Worm (Caenorhabditis elegans) whole organism, mixed stage, embryonic: ENCODE measurements around the gene B0554.1.

Experiments
- bed-3 ChIP-seq: fragments of 200-800 bp; sonication (Bioruptor generic); optimal IDR thresholded peaks from 3 replicates; lab custom pipeline; 2018; ENCODE audit warnings: mild to moderate bottlenecking, missing genetic modification characterization, moderate library complexity, missing compliant biosample characterization
- blmp-1 ChIP-seq: fragments of 150-350 bp; optimal IDR thresholded peaks from 2 replicates; lab custom pipeline; 2014; ENCODE audit warnings: missing biosample characterization, missing genetic modification characterization
- ceh-39 ChIP-seq: fragments of 150-350 bp; optimal IDR thresholded peaks from 2 replicates; lab custom pipeline; 2014; ENCODE audit warnings: missing biosample characterization, missing genetic modification characterization
- ceh-43 ChIP-seq: fragments of 200-800 bp; sonication (Bioruptor generic); optimal IDR thresholded peaks from 2 replicates; lab custom pipeline; 2018; ENCODE audit warnings: mild to moderate bottlenecking, missing genetic modification characterization, moderate library complexity, missing compliant biosample characterization
- ceh-83 ChIP-seq: fragments of 200-800 bp; sonication (Bioruptor generic); optimal IDR thresholded peaks from 2 replicates; lab custom pipeline; 2018; ENCODE audit warnings: mild to moderate bottlenecking, missing genetic modification characterization, missing compliant biosample characterization
- ces-1 ChIP-seq: fragments of 150-350 bp; optimal IDR thresholded peaks from 2 replicates; lab custom pipeline; 2014; ENCODE audit warnings: missing biosample characterization, missing genetic modification reagents, missing genetic modification characterization
- elt-3 ChIP-seq: fragments of 150-350 bp; optimal IDR thresholded peaks from 2 replicates; lab custom pipeline; 2014; ENCODE audit warnings: missing biosample characterization, missing genetic modification characterization
- flh-1 ChIP-seq: fragments of 200-800 bp; sonication (Bioruptor generic); optimal IDR thresholded peaks from 2 replicates; lab custom pipeline; 2018; ENCODE audit warnings: mild to moderate bottlenecking, missing genetic modification characterization, moderate library complexity, missing compliant biosample characterization
- ham-2 ChIP-seq: fragments of 200-800 bp; sonication (Bioruptor generic); optimal IDR thresholded peaks from 2 replicates; lab custom pipeline; 2018; ENCODE audit warnings: mild to moderate bottlenecking, missing genetic modification characterization, missing compliant biosample characterization
- hlh-1 ChIP-seq: fragments of 150-350 bp; optimal IDR thresholded peaks from 2 replicates; lab custom pipeline; 2014; ENCODE audit warnings: missing biosample characterization, missing genetic modification reagents, missing genetic modification characterization
- lin-13 ChIP-seq: fragments of 150-350 bp; optimal IDR thresholded peaks from 2 replicates; lab custom pipeline; 2014; ENCODE audit warnings: missing biosample characterization, missing genetic modification characterization
- lin-32 ChIP-seq: fragments of 200-800 bp; sonication (Bioruptor generic); optimal IDR thresholded peaks from 2 replicates; lab custom pipeline; 2018; ENCODE audit warnings: mild to moderate bottlenecking, missing genetic modification characterization, missing compliant biosample characterization
- lsy-2 ChIP-seq: fragments of 150-350 bp; optimal IDR thresholded peaks from 2 replicates; lab custom pipeline; 2014; ENCODE audit warnings: missing biosample characterization, missing genetic modification characterization
- mab-5 ChIP-seq: fragments of 150-350 bp; optimal IDR thresholded peaks from 2 replicates; lab custom pipeline; 2014; ENCODE audit warnings: missing biosample characterization, missing genetic modification characterization
- mep-1 ChIP-seq: fragments of 150-350 bp; optimal IDR thresholded peaks from 2 replicates; lab custom pipeline; 2017; ENCODE audit warnings: missing biosample characterization, missing genetic modification reagents, missing genetic modification characterization, inconsistent platforms
- mls-2 ChIP-seq: sonication (generic microtip); optimal IDR thresholded peaks from 2 replicates; lab custom pipeline; 2016; ENCODE audit warnings: mild to moderate bottlenecking, missing genetic modification characterization, moderate library complexity, missing compliant biosample characterization
- nhr-12 ChIP-seq: fragments of 150-350 bp; optimal IDR thresholded peaks from 2 replicates; lab custom pipeline; 2014; ENCODE audit warnings: missing biosample characterization, missing genetic modification characterization
- nhr-2 ChIP-seq: fragments of 150-350 bp; optimal IDR thresholded peaks from 2 replicates; lab custom pipeline; 2014; ENCODE audit warnings: missing biosample characterization, missing genetic modification characterization
- nhr-237 ChIP-seq: fragments of 150-350 bp; optimal IDR thresholded peaks from 2 replicates; lab custom pipeline; 2014; ENCODE audit warnings: missing biosample characterization, missing genetic modification characterization
- nhr-28 ChIP-seq: fragments of 150-350 bp; optimal IDR thresholded peaks from 2 replicates; lab custom pipeline; 2014; ENCODE audit warnings: missing biosample characterization, missing genetic modification characterization
- nhr-76 ChIP-seq: sonication (generic microtip); optimal IDR thresholded peaks from 2 replicates; lab custom pipeline; 2017; ENCODE audit warnings: missing biosample characterization, missing genetic modification characterization
- pha-4 ChIP-seq: fragments of 150-350 bp; optimal IDR thresholded peaks from 2 replicates; lab custom pipeline; 2018; ENCODE audit warnings: missing biosample characterization, missing genetic modification reagents, missing genetic modification characterization
- sem-2 ChIP-seq: fragments of 200-800 bp; sonication (Bioruptor generic); optimal IDR thresholded peaks from 2 replicates; lab custom pipeline; 2018; ENCODE audit warnings: mild to moderate bottlenecking, missing genetic modification characterization, missing compliant biosample characterization
- snpc-4 ChIP-seq: fragments of 150-350 bp; optimal IDR thresholded peaks from 2 replicates; lab custom pipeline; 2014; ENCODE audit warnings: missing biosample characterization, missing genetic modification characterization
- sptf-1 ChIP-seq: sonication (generic microtip); optimal IDR thresholded peaks from 2 replicates; lab custom pipeline; 2017; ENCODE audit warnings: mild to moderate bottlenecking, missing genetic modification characterization, moderate library complexity, missing compliant biosample characterization
- tbx-8 ChIP-seq: fragments of 200-800 bp; sonication (Bioruptor generic); optimal IDR thresholded peaks from 2 replicates; lab custom pipeline; 2018; ENCODE audit warnings: mild to moderate bottlenecking, missing genetic modification characterization, moderate library complexity, missing compliant biosample characterization
- unc-120 ChIP-seq: sonication (generic microtip); optimal IDR thresholded peaks from 2 replicates; lab custom pipeline; 2017; ENCODE audit warnings: missing genetic modification characterization, missing compliant biosample characterization; ENCODE audit not compliant: poor library complexity, severe bottlenecking
- unc-39 ChIP-seq: fragments of 150-350 bp; optimal IDR thresholded peaks from 2 replicates; lab custom pipeline; 2014; ENCODE audit warnings: missing biosample characterization, missing genetic modification characterization
- unc-62 ChIP-seq: fragments of 150-350 bp; optimal IDR thresholded peaks from 2 replicates; lab custom pipeline; 2014; ENCODE audit warnings: missing biosample characterization, missing genetic modification reagents, missing genetic modification characterization
- zip-8 ChIP-seq: fragments of 150-350 bp; optimal IDR thresholded peaks from 2 replicates; lab custom pipeline; 2014; ENCODE audit warnings: missing biosample characterization, missing genetic modification characterization

Gene B0554.1

ce11 chrV:415072-415471 is 23.1 kb upstream of the B0554.1 start:
- no peak for TF ChIP-seq sem-2 (GFP tag; lab: Kevin White, UChicago)
- no peak for TF ChIP-seq flh-1 (GFP tag; lab: Kevin White, UChicago)
- TF ChIP-seq snpc-4 (tag; lab: Kevin White, UChicago): no peak
- TF ChIP-seq nhr-2 (tag; lab: Kevin White, UChicago): no peak
- no peak for TF ChIP-seq unc-120 (tag; lab: Kevin White, UChicago)
- no peak for TF ChIP-seq pha-4 (tag; lab: Kevin White, UChicago)
- no peak for TF ChIP-seq sptf-1 (tag; lab: Kevin White, UChicago)
- TF ChIP-seq ceh-83: no peak
- TF ChIP-seq mab-5 (tag; lab: Kevin White, UChicago): no peak
- TF ChIP-seq ceh-43: no peak
- TF ChIP-seq zip-8: no peak
- TF ChIP-seq blmp-1: no peak
- no peak for TF ChIP-seq unc-39 (tag; lab: Kevin White, UChicago)
- no peak for TF ChIP-seq ham-2 (GFP tag; lab: Kevin White, UChicago)
- TF ChIP-seq lin-32: no peak
- TF ChIP-seq nhr-76 (tag; lab: Kevin White, UChicago): no peak

- TF ChIP-seq unc-62 (GFP tag; lab: Kevin White, UChicago) (no peak), nhr-2 (tag; lab: Kevin White, UChicago) (no peak), nhr-28 (tag; lab: Kevin White, UChicago) (no peak), nhr-76 (tag; lab: Kevin White, UChicago) (no peak), lin-13 (tag; lab: Kevin White, UChicago) (no peak), unc-39 (tag; lab: Kevin White, UChicago) (no peak), elt-3 (tag; lab: Kevin White, UChicago) (no peak), mab-5 (tag; lab: Kevin White, UChicago) (no peak), nhr-12 (no peak), unc-120 (tag; lab: Kevin White, UChicago) (no peak), mep-1 (tag; lab: Kevin White, UChicago) (no peak), ceh-43 (no peak), flh-1 (GFP tag; lab: Kevin White, UChicago) (no peak)
These were observed 20.4 kb upstream of the B0554.1 start, which contains the start of gene irg-8 for ce11 chrV:417656-418353. Gene irg-8 (minus strand): TSS chrV:417706.

- no peak for TF ChIP-seq ceh-43
- TF ChIP-seq unc-62 (GFP tag; lab: Kevin White, UChicago): no peak
- no peak for TF ChIP-seq lsy-2 (tag; lab: Kevin White, UChicago)
- TF ChIP-seq nhr-2 (tag; lab: Kevin White, UChicago): no peak
- no peak for TF ChIP-seq tbx-8 (GFP tag; lab: Kevin White, UChicago)
- TF ChIP-seq zip-8: no peak
- TF ChIP-seq lin-32: no peak
- TF ChIP-seq ces-1 (GFP tag; lab: Kevin White, UChicago): no peak
- no peak for TF ChIP-seq nhr-28 (tag; lab: Kevin White, UChicago)
- TF ChIP-seq nhr-76 (tag; lab: Kevin White, UChicago): no peak
- TF ChIP-seq hlh-1 (tag; lab: Kevin White, UChicago): no peak
- no peak for TF ChIP-seq unc-39 (tag; lab: Kevin White, UChicago)
- TF ChIP-seq mls-2: no peak
- no peak for TF ChIP-seq mep-1 (tag; lab: Kevin White, UChicago)
- no peak for TF ChIP-seq nhr-237
- TF ChIP-seq ceh-39 (tag; lab: Kevin White, UChicago): no peak
- no peak for TF ChIP-seq lin-13 (tag; lab: Kevin White, UChicago)
- TF ChIP-seq pha-4 (tag; lab: Kevin White, UChicago): no peak
- TF ChIP-seq sem-2 (GFP tag; lab: Kevin White, UChicago): no peak
- TF ChIP-seq bed-3: no peak
These were observed 19.8 kb upstream of the B0554.1 start, which contains the start of gene Y39D8A.1 for ce11 chrV:418432-418831. Gene Y39D8A.1 (plus strand): TSS chrV:418732.

- TF ChIP-seq nhr-237: no peak
- no peak for TF ChIP-seq ceh-83
- no peak for TF ChIP-seq hlh-1 (tag; lab: Kevin White, UChicago)
- TF ChIP-seq, all 35 proteins: peak for 0
These were observed 16.1 kb upstream of the B0554.1 start, which contains the start of gene dod-20 for ce11 chrV:422133-422532. Gene dod-20 (plus strand): TSS chrV:422433.

DNA sequence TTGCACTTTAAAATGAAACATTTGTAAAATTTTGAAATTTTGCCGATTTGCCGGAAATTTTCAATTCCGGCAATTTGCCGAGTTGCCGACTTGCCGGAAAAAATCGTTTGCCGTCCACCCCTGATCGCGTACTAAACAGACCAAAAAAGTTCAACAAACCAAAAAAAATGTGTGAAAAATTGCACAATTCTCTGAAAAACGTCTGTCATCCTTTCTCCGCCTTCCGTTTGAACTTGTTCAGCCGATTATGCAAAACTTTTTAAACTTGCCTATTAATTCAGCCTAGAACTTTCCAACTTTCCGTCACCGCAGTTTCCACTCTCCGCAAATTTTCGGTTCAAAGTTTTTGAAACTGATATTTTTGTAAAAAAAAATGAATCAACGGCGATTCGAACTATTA is 14.1 kb upstream of the B0554.1 start, which contains the start of gene B0554.5:
Gene B0554.5 (plus strand): TSS at position 301 of the 400 bp plus-strand sequence.
- TF ChIP-seq unc-39 (tag; lab: Kevin White, UChicago) (no peak), sptf-1 (tag; lab: Kevin White, UChicago) (no peak), sem-2 (GFP tag; lab: Kevin White, UChicago) (no peak), snpc-4 (tag; lab: Kevin White, UChicago) (no peak), nhr-28 (tag; lab: Kevin White, UChicago) (no peak), hlh-1 (tag; lab: Kevin White, UChicago) (no peak), zip-8 (no peak), tbx-8 (GFP tag; lab: Kevin White, UChicago) (no peak)
